Fruit fly (Drosophila melanogaster) whole organism, pupa: ENCODE measurements around the gene CG14817.

ENCODE experiments used
- CG12605 ChIP-seq: fragments of 200-800 bp; sonication (Bioruptor generic); IDR thresholded peaks from 2 replicates; pipeline ENCODE4 v1.3.6; 2022; ENCODE audit warnings: missing biosample characterization, missing genetic modification characterization
- Ets98B ChIP-seq: fragments of 200-800 bp; sonication (Bioruptor generic); IDR thresholded peaks from 2 replicates; pipeline ENCODE4 v1.3.6; 2022; ENCODE audit warnings: missing biosample characterization, missing genetic modification characterization
- gl ChIP-seq: fragments of 200-800 bp; sonication (Bioruptor generic); optimal IDR thresholded peaks from 2 replicates; lab custom pipeline; 2018; ENCODE audit warnings: missing biosample characterization, mild to moderate bottlenecking, missing genetic modification characterization

DNA sequence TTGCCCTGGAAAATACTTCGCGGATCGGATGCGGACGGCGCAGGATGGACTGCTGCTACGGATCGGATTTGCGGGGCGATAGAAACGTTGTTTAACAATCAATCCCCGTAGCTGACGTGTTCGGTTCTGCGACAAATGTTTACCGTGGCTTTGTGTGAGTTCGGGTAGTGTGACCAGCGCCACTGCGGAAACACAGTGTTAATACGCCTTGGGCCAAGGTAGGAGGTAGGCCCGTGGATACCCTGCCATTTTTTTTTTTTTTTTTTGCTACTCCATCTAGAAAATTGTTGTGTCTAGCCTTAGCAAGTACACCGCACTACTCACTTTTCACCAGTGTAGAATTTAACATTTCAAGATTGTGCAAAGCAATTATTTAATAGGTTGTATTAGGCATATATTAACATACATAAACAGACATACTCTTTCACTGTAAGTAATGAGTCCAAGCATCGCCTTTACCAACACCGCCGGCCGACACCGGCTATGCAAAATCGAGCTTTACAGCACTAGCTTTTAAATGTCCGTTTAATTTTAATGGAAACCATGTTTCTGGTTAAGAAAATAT lies 15.4 kb downstream of the CG14817 start, which contains the start of gene deltaCOP:
- peak; percentile 43 for TF ChIP-seq gl (tag; lab: Kevin White, UChicago)
- TF ChIP-seq Ets98B (GFP tag; lab: Robert Waterston, UW) = peak; percentile 75
- peak; percentile 52; the same call in 1 of the 2 replicates for TF ChIP-seq CG12605 (GFP tag; lab: Robert Waterston, UW)
